Worm (Caenorhabditis elegans) whole organism, early embryonic: ENCODE data around the gene ubc-6.

ENCODE experiments used
- B0310.2 ChIP-seq: sonication (generic microtip); optimal IDR thresholded peaks from 2 replicates; lab custom pipeline; 2016; ENCODE audit warnings: mild to moderate bottlenecking, missing genetic modification characterization, missing compliant biosample characterization
- F13C5.2 ChIP-seq: sonication (generic microtip); optimal IDR thresholded peaks from 2 replicates; lab custom pipeline; 2017; ENCODE audit warnings: mild to moderate bottlenecking, missing genetic modification characterization, inconsistent platforms, missing compliant biosample characterization
- aly-1 ChIP-seq: sonication (generic microtip); optimal IDR thresholded peaks from 2 replicates; lab custom pipeline; 2016; ENCODE audit warnings: missing genetic modification characterization, missing compliant biosample characterization
- ama-1 ChIP-seq: fragments of 150-350 bp; optimal IDR thresholded peaks from 2 replicates; lab custom pipeline; 2014
- ceh-13 ChIP-seq: fragments of 200-800 bp; sonication (Bioruptor generic); optimal IDR thresholded peaks from 2 replicates; lab custom pipeline; 2018; ENCODE audit warnings: mild to moderate bottlenecking, missing genetic modification characterization, missing compliant biosample characterization
- ceh-36 ChIP-seq: sonication (generic microtip); optimal IDR thresholded peaks from 2 replicates; lab custom pipeline; 2016; ENCODE audit warnings: missing genetic modification characterization, inconsistent platforms, missing compliant biosample characterization
- ets-7 ChIP-seq: sonication (generic microtip); optimal IDR thresholded peaks from 2 replicates; lab custom pipeline; 2016; ENCODE audit warnings: missing genotype, missing genetic modification characterization, missing compliant biosample characterization
- flt-1 ChIP-seq: fragments of 200-800 bp; sonication (Bioruptor generic); IDR thresholded peaks from 2 replicates; pipeline ENCODE4 v1.3.6; 2022; ENCODE audit warnings: missing genetic modification characterization, missing compliant biosample characterization
- hmbx-1 ChIP-seq: sonication (generic microtip); optimal IDR thresholded peaks from 2 replicates; lab custom pipeline; 2016; ENCODE audit warnings: mild to moderate bottlenecking, missing genetic modification characterization, missing compliant biosample characterization
- hmg-4 ChIP-seq: fragments of 200-800 bp; sonication (Bioruptor generic); optimal IDR thresholded peaks from 2 replicates; lab custom pipeline; 2018; ENCODE audit warnings: mild to moderate bottlenecking, missing genetic modification characterization, missing compliant biosample characterization
- hnd-1 ChIP-seq: sonication (generic microtip); optimal IDR thresholded peaks from 2 replicates; lab custom pipeline; 2016; ENCODE audit warnings: missing genetic modification characterization, missing compliant biosample characterization
- pes-1 ChIP-seq: fragments of 200-800 bp; sonication (Bioruptor generic); IDR thresholded peaks from 2 replicates; pipeline ENCODE4 v1.3.6; 2022; ENCODE audit warnings: missing genetic modification reagents, missing genetic modification characterization, missing compliant biosample characterization
- scrt-1 ChIP-seq: fragments of 200-800 bp; sonication (Bioruptor generic); IDR thresholded peaks from 2 replicates; pipeline ENCODE4 v1.3.6; 2022; ENCODE audit warnings: missing genetic modification characterization, missing compliant biosample characterization
- sea-1 ChIP-seq: fragments of 200-800 bp; sonication (Bioruptor generic); conservative IDR thresholded peaks from 2 replicates; pipeline ENCODE4 v1.3.6; 2022; ENCODE audit warnings: missing genetic modification characterization, missing compliant biosample characterization
- tbx-11 ChIP-seq: fragments of 200-800 bp; sonication (Bioruptor generic); IDR thresholded peaks from 2 replicates; pipeline ENCODE4 v1.3.6; 2022; ENCODE audit warnings: missing genetic modification characterization, missing compliant biosample characterization
- tbx-37 ChIP-seq: fragments of 200-800 bp; sonication (Bioruptor generic); conservative IDR thresholded peaks from 2 replicates; pipeline ENCODE4 v1.3.6; 2022; ENCODE audit warnings: missing genetic modification reagents, missing genetic modification characterization, missing compliant biosample characterization
- tra-4 ChIP-seq: sonication (generic microtip); optimal IDR thresholded peaks from 2 replicates; lab custom pipeline; 2017; ENCODE audit warnings: missing genetic modification characterization, missing compliant biosample characterization

The ubc-6 gene

DNA sequence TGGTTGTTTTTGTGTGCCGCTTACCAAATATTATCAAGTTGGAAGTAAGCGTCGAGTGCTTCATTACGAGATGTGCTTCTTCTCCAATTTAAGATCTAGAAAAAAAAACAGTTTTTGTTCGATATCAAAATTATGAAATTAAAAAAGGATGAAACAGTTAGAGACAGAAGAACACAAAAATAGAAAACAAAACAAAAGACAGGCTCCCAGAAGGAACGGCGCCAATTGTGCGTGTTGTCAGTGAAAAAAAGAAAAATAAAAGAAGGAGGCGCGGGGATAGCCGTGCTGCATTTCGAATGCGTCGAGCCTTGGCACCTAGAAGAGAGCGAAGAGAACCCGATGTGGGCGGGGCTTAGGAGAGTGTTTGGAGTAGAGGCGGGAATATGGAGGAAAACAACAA lies 13.5 kb upstream of the ubc-6 start, which contains the start of gene sro-1:
sro-1 (minus strand) TSS at position 101 of the 400 bp plus-strand sequence.
- TF ChIP-seq tbx-11 = no peak
- no peak for TF ChIP-seq scrt-1 (GFP tag; lab: Robert Waterston, UW)
- TF ChIP-seq hmg-4 (GFP tag; lab: Kevin White, UChicago) = no peak
- no peak for TF ChIP-seq hmbx-1 (tag; lab: Kevin White, UChicago)
- TF ChIP-seq flt-1 (GFP tag; lab: Robert Waterston, UW) = no peak
- TF ChIP-seq hnd-1 (tag; lab: Kevin White, UChicago) = no peak
- TF ChIP-seq tbx-37 (GFP tag; lab: Robert Waterston, UW) = no peak
- TF ChIP-seq pes-1 (GFP tag; lab: Robert Waterston, UW) = no peak

DNA sequence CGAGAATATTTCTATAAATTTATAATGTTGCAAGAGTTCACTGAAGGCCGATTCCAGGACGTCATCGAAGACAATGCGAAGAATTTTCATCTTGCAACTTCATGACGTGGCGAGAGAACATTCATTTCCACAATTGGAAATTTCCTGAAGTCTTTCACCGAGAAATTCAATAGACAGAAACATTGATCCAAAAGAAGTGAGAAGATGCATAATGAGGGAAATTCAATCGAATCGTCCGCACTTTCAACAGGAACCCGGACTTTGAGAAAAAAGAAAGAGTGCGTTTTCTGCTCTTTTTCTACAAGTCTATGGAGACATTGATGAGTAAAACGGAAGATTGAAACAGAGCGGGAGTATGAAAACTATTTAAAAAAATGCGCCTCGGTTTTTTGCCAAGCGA lies 9.7 kb upstream of the ubc-6 start:
- TF ChIP-seq ama-1 = no peak
- no peak for TF ChIP-seq hmg-4 (GFP tag; lab: Kevin White, UChicago)
- TF ChIP-seq ceh-36 = no peak
- no peak for TF ChIP-seq tra-4 (tag; lab: Kevin White, UChicago)
- no peak for TF ChIP-seq flt-1 (GFP tag; lab: Robert Waterston, UW)
- TF ChIP-seq aly-1 (tag; lab: Kevin White, UChicago) = no peak
- TF ChIP-seq ets-7 = no peak
- no peak for TF ChIP-seq tbx-11
- no peak for TF ChIP-seq hmbx-1 (tag; lab: Kevin White, UChicago)
- TF ChIP-seq ceh-13 = no peak
- TF ChIP-seq B0310.2 (tag; lab: Kevin White, UChicago) = no peak
- TF ChIP-seq scrt-1 (GFP tag; lab: Robert Waterston, UW) = no peak
- TF ChIP-seq hnd-1 (tag; lab: Kevin White, UChicago) = no peak
- TF ChIP-seq tbx-37 (GFP tag; lab: Robert Waterston, UW) = no peak

DNA sequence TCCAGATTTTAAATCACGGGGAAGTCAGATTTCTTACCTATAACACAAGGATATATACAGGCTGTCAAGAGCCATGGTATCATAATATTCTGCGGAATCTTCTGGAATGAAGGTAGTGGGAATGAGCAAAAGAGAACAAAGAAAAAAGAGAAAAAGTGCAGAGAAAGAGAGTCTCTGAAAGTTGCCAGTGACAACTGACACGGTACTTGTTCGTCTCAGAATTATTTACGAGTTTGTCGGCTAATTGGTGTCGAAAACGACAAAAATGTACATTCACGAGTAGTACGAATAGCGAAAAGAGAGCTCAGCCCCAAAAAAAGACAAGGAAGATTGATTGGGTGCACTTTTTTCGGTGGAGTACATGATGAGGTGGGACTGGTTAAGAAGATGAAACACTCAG lies 4.0 kb downstream of the ubc-6 start, which contains the start of gene cah-2:
cah-2 (minus strand) TSS at position 101 of the 400 bp plus-strand sequence.
- TF ChIP-seq B0310.2 (tag; lab: Kevin White, UChicago) (no peak), ets-7 (no peak), flt-1 (GFP tag; lab: Robert Waterston, UW) (no peak), tra-4 (tag; lab: Kevin White, UChicago) (no peak), ceh-36 (no peak), hmbx-1 (tag; lab: Kevin White, UChicago) (no peak), F13C5.2 (tag; lab: Kevin White, UChicago) (no peak), tbx-37 (GFP tag; lab: Robert Waterston, UW) (no peak), scrt-1 (GFP tag; lab: Robert Waterston, UW) (no peak), ama-1 (no peak)

DNA sequence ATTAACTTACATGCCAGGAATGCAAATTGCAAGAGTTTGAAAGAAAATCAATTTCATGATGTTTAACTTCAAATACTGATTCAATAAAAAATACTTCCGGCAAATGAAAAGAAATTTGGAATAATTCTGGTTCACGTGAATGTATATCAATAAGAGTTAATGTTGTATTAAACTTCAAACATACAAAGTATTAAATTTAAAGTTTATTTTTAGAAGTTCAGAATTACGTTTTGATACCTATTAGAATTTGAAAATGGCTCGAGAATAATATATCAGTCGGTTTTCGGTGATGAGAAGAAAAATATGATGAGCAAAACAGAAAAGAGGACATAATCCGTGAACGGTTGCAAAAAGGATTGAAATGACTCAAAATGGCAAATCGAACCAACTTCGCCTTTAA lies 10.6 kb downstream of the ubc-6 start, which contains the start of gene D1022.9:
D1022.9 (minus strand) TSS at position 101 of the 400 bp plus-strand sequence.
- TF ChIP-seq tbx-37 (GFP tag; lab: Robert Waterston, UW) = no peak
- TF ChIP-seq tbx-11 = no peak
- TF ChIP-seq flt-1 (GFP tag; lab: Robert Waterston, UW) = no peak
- TF ChIP-seq aly-1 (tag; lab: Kevin White, UChicago) = no peak
- TF ChIP-seq F13C5.2 (tag; lab: Kevin White, UChicago) = no peak
- TF ChIP-seq B0310.2 (tag; lab: Kevin White, UChicago) = no peak
- no peak for TF ChIP-seq scrt-1 (GFP tag; lab: Robert Waterston, UW)
- no peak for TF ChIP-seq ceh-36
- TF ChIP-seq hmg-4 (GFP tag; lab: Kevin White, UChicago) = no peak
- TF ChIP-seq ceh-13 = no peak
- no peak for TF ChIP-seq ets-7
- TF ChIP-seq hmbx-1 (tag; lab: Kevin White, UChicago) = no peak
- TF ChIP-seq tra-4 (tag; lab: Kevin White, UChicago) = no peak
- TF ChIP-seq pes-1 (GFP tag; lab: Robert Waterston, UW) = no peak
- no peak for TF ChIP-seq ama-1

DNA sequence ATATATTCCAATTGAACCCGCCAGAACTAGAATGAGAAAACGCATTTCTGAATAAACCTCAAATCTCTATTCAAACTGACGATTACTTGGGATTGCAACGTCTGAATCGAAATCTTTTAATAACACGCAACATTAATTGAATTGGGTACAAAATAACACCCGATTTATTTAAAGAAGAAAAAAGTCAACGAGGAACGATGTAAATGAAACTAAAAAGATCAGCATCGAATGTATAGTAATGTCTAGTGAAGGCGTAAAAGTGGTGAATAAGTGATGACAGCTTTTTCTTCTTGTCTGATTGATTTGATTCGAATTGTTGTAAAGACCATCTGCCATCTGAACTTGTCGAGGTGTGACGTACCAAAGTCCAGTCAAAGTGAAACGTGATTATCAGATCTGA lies 14.6 kb downstream of the ubc-6 start, which contains the start of gene nas-23:
nas-23 (minus strand) TSS at position 101 of the 400 bp plus-strand sequence.
- no peak for TF ChIP-seq aly-1 (tag; lab: Kevin White, UChicago)
- TF ChIP-seq hmg-4 (GFP tag; lab: Kevin White, UChicago) = no peak
- no peak for TF ChIP-seq hmbx-1 (tag; lab: Kevin White, UChicago)
- TF ChIP-seq F13C5.2 (tag; lab: Kevin White, UChicago) = no peak
- TF ChIP-seq sea-1 = no peak
- no peak for TF ChIP-seq tra-4 (tag; lab: Kevin White, UChicago)
- no peak for TF ChIP-seq ceh-36
- TF ChIP-seq B0310.2 (tag; lab: Kevin White, UChicago) = no peak
- no peak for TF ChIP-seq ceh-13
- TF ChIP-seq ets-7 = no peak
- no peak for TF ChIP-seq ama-1
- TF ChIP-seq tbx-37 (GFP tag; lab: Robert Waterston, UW) = no peak

- no peak for TF ChIP-seq hmg-4 (GFP tag; lab: Kevin White, UChicago)
- TF ChIP-seq pes-1 (GFP tag; lab: Robert Waterston, UW) = no peak
- no peak for TF ChIP-seq hnd-1 (tag; lab: Kevin White, UChicago)
- TF ChIP-seq sea-1 = no peak
- no peak for TF ChIP-seq aly-1 (tag; lab: Kevin White, UChicago)
- no peak for TF ChIP-seq scrt-1 (GFP tag; lab: Robert Waterston, UW)
- no peak for TF ChIP-seq tbx-11
- TF ChIP-seq B0310.2 (tag; lab: Kevin White, UChicago) = no peak
- no peak for TF ChIP-seq tbx-37 (GFP tag; lab: Robert Waterston, UW)
- TF ChIP-seq ets-7 = no peak
- TF ChIP-seq F13C5.2 (tag; lab: Kevin White, UChicago) = no peak
- no peak for TF ChIP-seq ceh-13
- TF ChIP-seq hmbx-1 (tag; lab: Kevin White, UChicago) = no peak
- TF ChIP-seq flt-1 (GFP tag; lab: Robert Waterston, UW) = no peak
- TF ChIP-seq ceh-36 = no peak
Measured at ce11 chrII:7494155-7494554, 15.2 kb downstream of the ubc-6 start, which contains the start of gene R10H1.1. TSS of gene R10H1.1 (plus strand) at chrII:7494455.

- TF ChIP-seq tbx-11 (no peak), ets-7 (no peak), ceh-36 (no peak), ama-1 (no peak)
Measured at ce11 chrII:7496070-7496469, 17.1 kb downstream of the ubc-6 start, which contains the start of gene spi-1. TSS of gene spi-1 (plus strand) at chrII:7496247.
